Worm (Caenorhabditis elegans) whole organism, early embryonic: ENCODE data around the gene F58F9.6.

ENCODE experiments used
- B0310.2 ChIP-seq: sonication (generic microtip); optimal IDR thresholded peaks from 2 replicates; lab custom pipeline; 2016; ENCODE audit warnings: mild to moderate bottlenecking, missing genetic modification characterization, missing compliant biosample characterization
- F13C5.2 ChIP-seq: sonication (generic microtip); optimal IDR thresholded peaks from 2 replicates; lab custom pipeline; 2017; ENCODE audit warnings: mild to moderate bottlenecking, missing genetic modification characterization, inconsistent platforms, missing compliant biosample characterization
- aly-1 ChIP-seq: sonication (generic microtip); optimal IDR thresholded peaks from 2 replicates; lab custom pipeline; 2016; ENCODE audit warnings: missing genetic modification characterization, missing compliant biosample characterization
- ama-1 ChIP-seq: fragments of 150-350 bp; optimal IDR thresholded peaks from 2 replicates; lab custom pipeline; 2014
- ceh-13 ChIP-seq: fragments of 200-800 bp; sonication (Bioruptor generic); optimal IDR thresholded peaks from 2 replicates; lab custom pipeline; 2018; ENCODE audit warnings: mild to moderate bottlenecking, missing genetic modification characterization, missing compliant biosample characterization
- ceh-36 ChIP-seq: sonication (generic microtip); optimal IDR thresholded peaks from 2 replicates; lab custom pipeline; 2016; ENCODE audit warnings: missing genetic modification characterization, inconsistent platforms, missing compliant biosample characterization
- ets-7 ChIP-seq: sonication (generic microtip); optimal IDR thresholded peaks from 2 replicates; lab custom pipeline; 2016; ENCODE audit warnings: missing genotype, missing genetic modification characterization, missing compliant biosample characterization
- flt-1 ChIP-seq: fragments of 200-800 bp; sonication (Bioruptor generic); IDR thresholded peaks from 2 replicates; pipeline ENCODE4 v1.3.6; 2022; ENCODE audit warnings: missing genetic modification characterization, missing compliant biosample characterization
- hmbx-1 ChIP-seq: sonication (generic microtip); optimal IDR thresholded peaks from 2 replicates; lab custom pipeline; 2016; ENCODE audit warnings: mild to moderate bottlenecking, missing genetic modification characterization, missing compliant biosample characterization
- hmg-4 ChIP-seq: fragments of 200-800 bp; sonication (Bioruptor generic); optimal IDR thresholded peaks from 2 replicates; lab custom pipeline; 2018; ENCODE audit warnings: mild to moderate bottlenecking, missing genetic modification characterization, missing compliant biosample characterization
- hnd-1 ChIP-seq: sonication (generic microtip); optimal IDR thresholded peaks from 2 replicates; lab custom pipeline; 2016; ENCODE audit warnings: missing genetic modification characterization, missing compliant biosample characterization
- pes-1 ChIP-seq: fragments of 200-800 bp; sonication (Bioruptor generic); IDR thresholded peaks from 2 replicates; pipeline ENCODE4 v1.3.6; 2022; ENCODE audit warnings: missing genetic modification reagents, missing genetic modification characterization, missing compliant biosample characterization
- scrt-1 ChIP-seq: fragments of 200-800 bp; sonication (Bioruptor generic); IDR thresholded peaks from 2 replicates; pipeline ENCODE4 v1.3.6; 2022; ENCODE audit warnings: missing genetic modification characterization, missing compliant biosample characterization
- sea-1 ChIP-seq: fragments of 200-800 bp; sonication (Bioruptor generic); conservative IDR thresholded peaks from 2 replicates; pipeline ENCODE4 v1.3.6; 2022; ENCODE audit warnings: missing genetic modification characterization, missing compliant biosample characterization
- tbx-11 ChIP-seq: fragments of 200-800 bp; sonication (Bioruptor generic); IDR thresholded peaks from 2 replicates; pipeline ENCODE4 v1.3.6; 2022; ENCODE audit warnings: missing genetic modification characterization, missing compliant biosample characterization
- tbx-37 ChIP-seq: fragments of 200-800 bp; sonication (Bioruptor generic); conservative IDR thresholded peaks from 2 replicates; pipeline ENCODE4 v1.3.6; 2022; ENCODE audit warnings: missing genetic modification reagents, missing genetic modification characterization, missing compliant biosample characterization
- tra-4 ChIP-seq: sonication (generic microtip); optimal IDR thresholded peaks from 2 replicates; lab custom pipeline; 2017; ENCODE audit warnings: missing genetic modification characterization, missing compliant biosample characterization

F58F9.6 gene

DNA sequence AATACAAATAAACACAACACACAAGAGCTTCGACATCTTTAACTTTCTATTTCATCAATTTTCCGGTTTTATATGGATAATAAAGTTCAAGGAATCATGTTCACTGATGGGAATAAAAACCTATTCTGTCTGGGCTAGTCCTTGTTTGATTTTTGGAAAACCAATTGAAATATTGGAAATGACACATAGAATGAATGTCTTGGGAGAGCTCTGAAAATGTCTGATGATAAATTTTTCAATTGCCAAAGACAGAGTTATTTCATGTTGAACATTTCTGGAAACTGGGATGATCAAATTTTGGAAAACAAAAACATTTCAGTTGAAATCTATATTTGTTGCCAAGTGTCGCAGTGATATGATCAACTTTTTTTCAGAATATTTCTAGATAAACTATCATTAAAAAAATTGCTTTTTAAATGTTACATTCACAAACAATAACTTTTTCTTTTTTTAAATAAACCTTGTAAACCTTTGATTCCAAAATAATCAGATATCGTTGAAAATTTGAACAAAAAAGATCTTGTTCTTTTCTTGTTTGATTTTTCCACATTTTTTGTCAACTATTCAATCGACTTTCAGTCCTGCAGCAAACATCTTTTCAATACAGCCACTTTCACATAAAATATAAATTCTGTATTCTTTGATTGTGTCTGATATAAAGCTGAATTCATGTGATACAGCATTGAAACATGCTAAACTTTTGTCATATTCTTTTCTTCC lies at the start of gene F58F9.6, which contains the start of gene F58F9.8:
F58F9.6 (minus strand) TSS at position 101 of the 720 bp plus-strand sequence.
F58F9.8 (plus strand) TSS at position 670 of the 720 bp plus-strand sequence.
- no peak for TF ChIP-seq tbx-37 (GFP tag; lab: Robert Waterston, UW)
- no peak for TF ChIP-seq ceh-36 (tag; lab: Kevin White, UChicago)
- TF ChIP-seq hmg-4 (GFP tag; lab: Kevin White, UChicago): no peak
- TF ChIP-seq sea-1: no peak
- no peak for TF ChIP-seq hmbx-1 (tag; lab: Kevin White, UChicago)
- TF ChIP-seq hnd-1 (tag; lab: Kevin White, UChicago): no peak
- no peak for TF ChIP-seq ama-1 (lab: Kevin White, UChicago)

- no peak for TF ChIP-seq pes-1
- no peak for TF ChIP-seq aly-1 (tag; lab: Kevin White, UChicago)
- no peak for TF ChIP-seq tbx-37 (GFP tag; lab: Robert Waterston, UW)
- no peak for TF ChIP-seq hnd-1 (tag; lab: Kevin White, UChicago)
- no peak for TF ChIP-seq scrt-1
- TF ChIP-seq ceh-36 (tag; lab: Kevin White, UChicago): no peak
- no peak for TF ChIP-seq ceh-13 (GFP tag; lab: Kevin White, UChicago)
- no peak for TF ChIP-seq flt-1 (GFP tag; lab: Robert Waterston, UW)
- no peak for TF ChIP-seq tbx-11 (GFP tag; lab: Robert Waterston, UW)
- TF ChIP-seq hmg-4 (GFP tag; lab: Kevin White, UChicago): no peak
- TF ChIP-seq ama-1 (lab: Kevin White, UChicago): no peak
- no peak for TF ChIP-seq hmbx-1 (tag; lab: Kevin White, UChicago)
- TF ChIP-seq tra-4 (tag; lab: Kevin White, UChicago): no peak
- no peak for TF ChIP-seq ets-7 (tag; lab: Kevin White, UChicago)
- no peak for TF ChIP-seq sea-1
- TF ChIP-seq F13C5.2 (tag; lab: Kevin White, UChicago): no peak
- no peak for TF ChIP-seq B0310.2 (tag; lab: Kevin White, UChicago)
Observed at ce11 chrIV:6284277-6284676, 46.9 kb upstream of the F58F9.6 start, which contains the start of gene ops-1. Gene ops-1 (minus strand): TSS chrIV:6284377.

ce11 chrIV:6282143-6282542 lies 44.7 kb upstream of the F58F9.6 start, which contains the start of gene srv-32:
Gene srv-32 (minus strand): TSS chrIV:6282243.
- no peak for TF ChIP-seq ceh-13 (GFP tag; lab: Kevin White, UChicago)
- TF ChIP-seq aly-1 (tag; lab: Kevin White, UChicago): no peak
- TF ChIP-seq hnd-1 (tag; lab: Kevin White, UChicago): no peak
- TF ChIP-seq scrt-1: no peak
- no peak for TF ChIP-seq ama-1 (lab: Kevin White, UChicago)
- TF ChIP-seq tbx-37 (GFP tag; lab: Robert Waterston, UW): no peak
- TF ChIP-seq tbx-11 (GFP tag; lab: Robert Waterston, UW): no peak

- TF ChIP-seq scrt-1: no peak
- TF ChIP-seq tra-4 (tag; lab: Kevin White, UChicago): no peak
- no peak for TF ChIP-seq ama-1 (lab: Kevin White, UChicago)
- no peak for TF ChIP-seq sea-1
- no peak for TF ChIP-seq ceh-13 (GFP tag; lab: Kevin White, UChicago)
- TF ChIP-seq hnd-1 (tag; lab: Kevin White, UChicago): no peak
- no peak for TF ChIP-seq flt-1 (GFP tag; lab: Robert Waterston, UW)
- no peak for TF ChIP-seq ets-7 (tag; lab: Kevin White, UChicago)
- TF ChIP-seq pes-1: no peak
- TF ChIP-seq hmg-4 (GFP tag; lab: Kevin White, UChicago): no peak
- no peak for TF ChIP-seq F13C5.2 (tag; lab: Kevin White, UChicago)
- TF ChIP-seq B0310.2 (tag; lab: Kevin White, UChicago): no peak
- TF ChIP-seq aly-1 (tag; lab: Kevin White, UChicago): no peak
- TF ChIP-seq tbx-37 (GFP tag; lab: Robert Waterston, UW): no peak
- no peak for TF ChIP-seq ceh-36 (tag; lab: Kevin White, UChicago)
- TF ChIP-seq tbx-11 (GFP tag; lab: Robert Waterston, UW): no peak
- no peak for TF ChIP-seq hmbx-1 (tag; lab: Kevin White, UChicago)
Observed at ce11 chrIV:6279392-6279791, 42.0 kb upstream of the F58F9.6 start, which contains the start of gene sams-5. Gene sams-5 (minus strand): TSS chrIV:6279522.

- no peak for TF ChIP-seq ama-1 (lab: Kevin White, UChicago)
- no peak for TF ChIP-seq aly-1 (tag; lab: Kevin White, UChicago)
- TF ChIP-seq ets-7 (tag; lab: Kevin White, UChicago): no peak
- TF ChIP-seq sea-1: no peak
- TF ChIP-seq scrt-1: no peak
- no peak for TF ChIP-seq tbx-37 (GFP tag; lab: Robert Waterston, UW)
Observed at ce11 chrIV:6275671-6276209, 38.3 kb upstream of the F58F9.6 start, which contains the start of the genes aat-4 and T13A10.1. Gene aat-4 (minus strand): TSS chrIV:6275721. Gene T13A10.1 (plus strand): TSS chrIV:6276081.

DNA sequence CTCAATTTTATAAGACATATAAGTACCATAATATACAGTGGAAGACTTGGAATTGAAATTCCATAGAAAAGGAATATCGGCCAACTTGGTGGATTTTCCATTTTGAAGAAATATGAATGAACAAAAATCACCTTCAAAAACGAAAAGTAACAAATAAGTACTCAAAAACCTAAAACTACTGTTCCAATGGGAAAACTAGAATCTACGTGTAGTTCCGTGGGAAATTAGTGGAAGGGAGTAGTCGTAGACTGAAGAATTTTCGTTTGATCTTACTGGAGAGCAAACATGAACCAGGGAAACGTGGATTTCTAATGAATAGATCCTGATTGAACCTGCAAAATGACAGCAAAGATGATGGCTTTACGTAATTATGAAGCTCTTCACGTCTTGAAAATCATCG lies 34.5 kb upstream of the F58F9.6 start, which contains the start of gene srv-31:
srv-31 (minus strand) TSS at position 101 of the 400 bp plus-strand sequence.
- no peak for TF ChIP-seq ets-7 (tag; lab: Kevin White, UChicago)
- no peak for TF ChIP-seq hmbx-1 (tag; lab: Kevin White, UChicago)
- TF ChIP-seq scrt-1: no peak
- TF ChIP-seq tbx-11 (GFP tag; lab: Robert Waterston, UW): no peak
- TF ChIP-seq pes-1: no peak
- no peak for TF ChIP-seq ceh-36 (tag; lab: Kevin White, UChicago)

- TF ChIP-seq scrt-1 (no peak), ama-1 (lab: Kevin White, UChicago) (no peak), hmg-4 (GFP tag; lab: Kevin White, UChicago) (no peak), ets-7 (tag; lab: Kevin White, UChicago) (no peak), tra-4 (tag; lab: Kevin White, UChicago) (no peak), pes-1 (no peak), ceh-36 (tag; lab: Kevin White, UChicago) (no peak), hnd-1 (tag; lab: Kevin White, UChicago) (no peak), hmbx-1 (tag; lab: Kevin White, UChicago) (no peak), tbx-37 (GFP tag; lab: Robert Waterston, UW) (no peak), flt-1 (GFP tag; lab: Robert Waterston, UW) (no peak), B0310.2 (tag; lab: Kevin White, UChicago) (no peak)
Observed at ce11 chrIV:6269346-6269745, 31.9 kb upstream of the F58F9.6 start, which contains the start of gene srv-30. Gene srv-30 (minus strand): TSS chrIV:6269446.
